Worm (Caenorhabditis elegans): ENCODE results near the gene Y38H6C.13.

Y38H6C.13 gene

ce11 chrV:20480227-20480626, 47.4 kb upstream of the Y38H6C.13 start:
- peak; percentile 50 for TF ChIP-seq madf-6 (GFP tag; IDR thresholded peaks at IDR 0.05)

ce11 chrV:20480790-20481189, 46.8 kb upstream of the Y38H6C.13 start:
- no peak for TF ChIP-seq ZK185.1 (tag; optimal IDR thresholded peaks at IDR 0.05; ENCODE audit: poor library complexity, severe bottlenecking)
- no peak for TF ChIP-seq snpc-1.3 (tag; optimal IDR thresholded peaks at IDR 0.05; ENCODE audit: insufficient read depth)
- no peak for TF ChIP-seq athp-1 (tag; optimal IDR thresholded peaks at IDR 0.05)
- TF ChIP-seq snpc-1.1 (tag; optimal IDR thresholded peaks at IDR 0.05; ENCODE audit: insufficient read depth): no peak
- peak; percentile 83 for TF ChIP-seq ekl-4 (GFP tag; IDR thresholded peaks at IDR 0.05)
- peak; percentile 13; the same call in 1 of the 2 replicates for TF ChIP-seq F39B2.1 (GFP tag; IDR thresholded peaks at IDR 0.05)
- no peak for TF ChIP-seq snpc-3.4 (tag; optimal IDR thresholded peaks at IDR 0.05)
- no peak for TF ChIP-seq hlh-26 (GFP tag; conservative IDR thresholded peaks at IDR 0.05)
- no peak for TF ChIP-seq ceh-91 (GFP tag; IDR thresholded peaks at IDR 0.05)
- TF ChIP-seq D2030.7 (GFP tag; IDR thresholded peaks at IDR 0.05): peak; percentile 30; the same call in 1 of the 2 replicates
- TF ChIP-seq egl-44 (GFP tag; IDR thresholded peaks at IDR 0.05): peak; percentile 66; the same call in 1 of the 2 replicates
- TF ChIP-seq bed-1 (GFP tag; IDR thresholded peaks at IDR 0.05): no peak
- TF ChIP-seq Y67H2A.10 (GFP tag; conservative IDR thresholded peaks at IDR 0.05): no peak
- TF ChIP-seq nhr-179 (tag; optimal IDR thresholded peaks at IDR 0.05): no peak
- TF ChIP-seq ceh-27 (GFP tag; optimal IDR thresholded peaks at IDR 0.05): no peak
- no peak for TF ChIP-seq sptf-2 (GFP tag; optimal IDR thresholded peaks at IDR 0.05)
- no peak for TF ChIP-seq chd-7 (tag; optimal IDR thresholded peaks at IDR 0.05)
- TF ChIP-seq madf-6 (GFP tag; IDR thresholded peaks at IDR 0.05): peak; percentile 74
- no peak for TF ChIP-seq snpc-4 (GFP tag; optimal IDR thresholded peaks at IDR 0.05)
- no peak for TF ChIP-seq snpc-4 (tag; optimal IDR thresholded peaks at IDR 0.05)
- no peak for TF ChIP-seq lsl-1 (GFP tag; optimal IDR thresholded peaks at IDR 0.05)
- TF ChIP-seq K12H6.12 (tag; optimal IDR thresholded peaks at IDR 0.05): no peak
- TF ChIP-seq efl-1 (GFP tag; optimal IDR thresholded peaks at IDR 0.05): no peak
- no peak for TF ChIP-seq akir-1 (GFP tag; optimal IDR thresholded peaks at IDR 0.05)
- TF ChIP-seq zfh-2 (GFP tag; conservative IDR thresholded peaks at IDR 0.05): no peak
- no peak for TF ChIP-seq ets-4 (GFP tag; optimal IDR thresholded peaks at IDR 0.05)
- peak; percentile 84 for TF ChIP-seq Y53G8AR.9 (GFP tag; conservative IDR thresholded peaks at IDR 0.05)
- TF ChIP-seq attf-6 (GFP tag; IDR thresholded peaks at IDR 0.05): peak; percentile 80
- no peak for TF ChIP-seq nfyb-1 (GFP tag; IDR thresholded peaks at IDR 0.05)
- no peak for TF ChIP-seq T26A5.8 (tag; optimal IDR thresholded peaks at IDR 0.05)
- TF ChIP-seq T07F8.4 (tag; optimal IDR thresholded peaks at IDR 0.05): no peak
- TF ChIP-seq bed-2 (GFP tag; IDR thresholded peaks at IDR 0.05): no peak
- TF ChIP-seq F57C9.4 (tag; optimal IDR thresholded peaks at IDR 0.05): no peak
- TF ChIP-seq F52B5.7 (tag; optimal IDR thresholded peaks at IDR 0.05): no peak
- TF ChIP-seq Y56A3A.18 (GFP tag; IDR thresholded peaks at IDR 0.05): no peak
- TF ChIP-seq repo-1 (tag; optimal IDR thresholded peaks at IDR 0.05): no peak
- no peak for TF ChIP-seq sdz-38 (tag; optimal IDR thresholded peaks at IDR 0.05)
- no peak for TF ChIP-seq ztf-28 (GFP tag; IDR thresholded peaks at IDR 0.05)
- no peak for TF ChIP-seq madf-8 (GFP tag; conservative IDR thresholded peaks at IDR 0.05)
- TF ChIP-seq ceh-79 (tag; optimal IDR thresholded peaks at IDR 0.05): no peak
- TF ChIP-seq tlf-1 (GFP tag; optimal IDR thresholded peaks at IDR 0.05): no peak
- TF ChIP-seq lag-1 (GFP tag; IDR thresholded peaks at IDR 0.05): no peak
- no peak for TF ChIP-seq hlh-12 (tag; optimal IDR thresholded peaks at IDR 0.05)
- no peak for TF ChIP-seq egrh-3 (GFP tag; IDR thresholded peaks at IDR 0.05)
- TF ChIP-seq nhr-120 (GFP tag; IDR thresholded peaks at IDR 0.05): no peak
- no peak for TF ChIP-seq F22D6.2 (tag; optimal IDR thresholded peaks at IDR 0.05)
- no peak for TF ChIP-seq F37B4.10 (GFP tag; IDR thresholded peaks at IDR 0.05)
- no peak for TF ChIP-seq let-526 (GFP tag; IDR thresholded peaks at IDR 0.05)

Data from whole organism, young adult.